Worm (Caenorhabditis elegans): ENCODE data around the gene H24K24.2.

DNA sequence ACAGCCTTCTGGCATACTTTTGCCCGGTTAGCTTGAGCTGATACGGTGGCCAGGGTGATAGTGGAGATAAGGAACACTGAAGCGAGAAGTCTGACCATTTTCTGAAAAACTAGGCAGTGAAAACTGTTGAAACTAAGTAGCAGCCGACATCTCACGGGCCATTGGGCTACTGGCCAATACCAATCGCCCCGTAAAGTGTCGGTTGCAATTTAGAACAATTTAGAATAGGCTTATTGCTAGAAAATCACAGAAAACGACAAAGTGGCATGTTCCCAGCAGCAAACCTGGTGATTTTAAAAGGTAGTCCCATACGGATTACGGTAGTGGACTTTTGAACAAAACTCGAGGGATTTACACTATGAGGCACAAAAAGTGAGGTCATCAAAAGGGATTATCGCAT lies 46.6 kb upstream of the H24K24.2 start, which contains the start of gene T02B11.4:
- TF ChIP-seq egl-44 (GFP tag; IDR thresholded peaks at IDR 0.05) (no peak), tbx-9 (tag; optimal IDR thresholded peaks at IDR 0.05; ENCODE audit: borderline replicate concordance) (no peak), akir-1 (GFP tag; optimal IDR thresholded peaks at IDR 0.05) (no peak), zfh-2 (GFP tag; conservative IDR thresholded peaks at IDR 0.05) (no peak), gei-17 (GFP tag; optimal IDR thresholded peaks at IDR 0.05) (no peak), ama-1 (optimal IDR thresholded peaks at IDR 0.05) (no peak), ama-1 (GFP tag; optimal IDR thresholded peaks at IDR 0.05) (no peak)

All from whole organism, young adult.